Fruit fly (Drosophila melanogaster) Kc167 (cell line): ENCODE measurements around the gene CG6870.

Experiments
- Myc ChIP-seq: fragments of >200 bp; optimal IDR thresholded peaks from 2 replicates; lab custom pipeline; 2017; ENCODE audit warnings: missing external identifiers
- Sin3A ChIP-seq: fragments of >200 bp; optimal IDR thresholded peaks from 2 replicates; lab custom pipeline; 2018; ENCODE audit warnings: missing external identifiers
- h ChIP-seq: fragments of >200 bp; optimal IDR thresholded peaks from 3 replicates; lab custom pipeline; 2018; ENCODE audit warnings: missing external identifiers
- insv ChIP-seq: fragments of >200 bp; optimal IDR thresholded peaks from 3 replicates; lab custom pipeline; 2018; ENCODE audit warnings: missing external identifiers
- psq ChIP-seq: fragments of >200 bp; optimal IDR thresholded peaks from 2 replicates; lab custom pipeline; 2017; ENCODE audit warnings: missing external identifiers
- ttk ChIP-seq: sonication (Bioruptor generic); optimal IDR thresholded peaks from 2 replicates; lab custom pipeline; 2017; ENCODE audit warnings: missing external identifiers

The CG6870 gene

dm6 chr2L:17591960-17592359 is at the start of gene CG6870, which contains the start of gene Sytalpha:
Gene CG6870, minus strand, starts transcription at chr2L:17592299.
Gene Sytalpha, plus strand, starts transcription at chr2L:17592260.
- TF ChIP-seq ttk = no peak
- no peak for TF ChIP-seq Sin3A (lab: Kevin White, UChicago)
- no peak for TF ChIP-seq h (lab: Kevin White, UChicago)
- TF ChIP-seq psq (lab: Kevin White, UChicago) = no peak
- no peak for TF ChIP-seq insv (lab: Kevin White, UChicago)
- TF ChIP-seq Myc (lab: Kevin White, UChicago) = no peak

dm6 chr2L:17627559-17627958 is 35.5 kb upstream of the CG6870 start, which contains the start of gene CG43054:
Gene CG43054, plus strand, starts transcription at chr2L:17627859.
- TF ChIP-seq Sin3A (lab: Kevin White, UChicago) (no peak), h (lab: Kevin White, UChicago) (no peak), insv (lab: Kevin White, UChicago) (no peak), ttk (no peak), psq (lab: Kevin White, UChicago) (no peak), Myc (lab: Kevin White, UChicago) (no peak)

dm6 chr2L:17625992-17626391 is 33.9 kb upstream of the CG6870 start, which contains the start of gene CG15147:
Gene CG15147, minus strand, starts transcription at chr2L:17626381.
- TF ChIP-seq h (lab: Kevin White, UChicago) (no peak), psq (lab: Kevin White, UChicago) (no peak), Myc (lab: Kevin White, UChicago) (no peak), ttk (no peak), insv (lab: Kevin White, UChicago) (no peak), Sin3A (lab: Kevin White, UChicago) (no peak)

dm6 chr2L:17621194-17621593 is 29.1 kb upstream of the CG6870 start:
- TF ChIP-seq psq (lab: Kevin White, UChicago) (no peak), insv (lab: Kevin White, UChicago) (no peak), ttk (no peak), Sin3A (lab: Kevin White, UChicago) (no peak)

- no peak for TF ChIP-seq h (lab: Kevin White, UChicago)
- no peak for TF ChIP-seq Myc (lab: Kevin White, UChicago)
Observed at dm6 chr2L:17615471-17615870, 23.4 kb upstream of the CG6870 start.

- TF ChIP-seq Sin3A (lab: Kevin White, UChicago) (no peak), ttk (no peak), insv (lab: Kevin White, UChicago) (no peak), h (lab: Kevin White, UChicago) (no peak), psq (lab: Kevin White, UChicago) (no peak), Myc (lab: Kevin White, UChicago) (no peak)
Observed at dm6 chr2L:17603152-17603551, 11.1 kb upstream of the CG6870 start.

- TF ChIP-seq h (lab: Kevin White, UChicago) (no peak), psq (lab: Kevin White, UChicago) (no peak)
Observed at dm6 chr2L:17594087-17594486, 2.0 kb upstream of the CG6870 start.

- TF ChIP-seq ttk (no peak), Sin3A (lab: Kevin White, UChicago) (no peak), insv (lab: Kevin White, UChicago) (no peak), Myc (lab: Kevin White, UChicago) (no peak), psq (lab: Kevin White, UChicago) (no peak), h (lab: Kevin White, UChicago) (no peak)
Observed at dm6 chr2L:17589853-17590252, 2.2 kb downstream of the CG6870 start.

- no peak for TF ChIP-seq ttk
- no peak for TF ChIP-seq Sin3A (lab: Kevin White, UChicago)
- TF ChIP-seq h (lab: Kevin White, UChicago) = no peak
- no peak for TF ChIP-seq insv (lab: Kevin White, UChicago)
- no peak for TF ChIP-seq psq (lab: Kevin White, UChicago)
- TF ChIP-seq Myc (lab: Kevin White, UChicago) = no peak
Observed at dm6 chr2L:17589115-17589514, 3.0 kb downstream of the CG6870 start, which contains the start of gene Oli. Gene Oli, plus strand, starts transcription at chr2L:17589184.

- no peak for TF ChIP-seq h (lab: Kevin White, UChicago)
- no peak for TF ChIP-seq Sin3A (lab: Kevin White, UChicago)
- no peak for TF ChIP-seq psq (lab: Kevin White, UChicago)
- TF ChIP-seq ttk = no peak
- TF ChIP-seq Myc (lab: Kevin White, UChicago) = no peak
- TF ChIP-seq insv (lab: Kevin White, UChicago) = no peak
Observed at dm6 chr2L:17588173-17589082, 3.7 kb downstream of the CG6870 start.

dm6 chr2L:17586750-17587149 is 5.3 kb downstream of the CG6870 start:
- TF ChIP-seq h (lab: Kevin White, UChicago) (no peak), psq (lab: Kevin White, UChicago) (no peak), Sin3A (lab: Kevin White, UChicago) (no peak), Myc (lab: Kevin White, UChicago) (no peak), insv (lab: Kevin White, UChicago) (no peak), ttk (no peak)

- no peak for TF ChIP-seq Myc (lab: Kevin White, UChicago)
- TF ChIP-seq ttk = no peak
- no peak for TF ChIP-seq h (lab: Kevin White, UChicago)
- TF ChIP-seq Sin3A (lab: Kevin White, UChicago) = no peak
- no peak for TF ChIP-seq psq (lab: Kevin White, UChicago)
- no peak for TF ChIP-seq insv (lab: Kevin White, UChicago)
Observed at dm6 chr2L:17585000-17585399, 7.1 kb downstream of the CG6870 start.
